Worm (Caenorhabditis elegans) whole organism, L4 larva: Measurements from ENCODE around the gene srh-31.
A peak's percentile ranks its signal among the peaks of the same experiment; 100 is the strongest.

ENCODE experiments used
- R02D3.7 ChIP-seq: fragments of 150-350 bp; sonication (generic microtip); optimal IDR thresholded peaks from 3 replicates; lab custom pipeline; 2014; ENCODE audit warnings: missing biosample characterization, missing genetic modification characterization
- Y48G9A.11 ChIP-seq: fragments of 200-800 bp; sonication (Bioruptor generic); IDR thresholded peaks from 2 replicates; pipeline ENCODE4 v1.3.6; 2022; ENCODE audit warnings: missing genetic modification reagents, missing genetic modification characterization, missing compliant biosample characterization
- ama-1 ChIP-seq: fragments of 150-350 bp; optimal IDR thresholded peaks from 2 replicates; lab custom pipeline; 2014; ENCODE audit warnings: inconsistent platforms, mixed read lengths
- ces-1 ChIP-seq: fragments of 150-350 bp; sonication (generic microtip); optimal IDR thresholded peaks from 4 replicates; lab custom pipeline; 2014; ENCODE audit warnings: missing biosample characterization, missing genetic modification reagents, missing genetic modification characterization
- cey-2 ChIP-seq: sonication (generic microtip); optimal IDR thresholded peaks from 3 replicates; lab custom pipeline; 2017; ENCODE audit warnings: missing genetic modification characterization, mild to moderate bottlenecking, missing compliant biosample characterization, antibody characterized with exemption, borderline replicate concordance; ENCODE audit not compliant: insufficient read depth
- lin-15B ChIP-seq: fragments of 150-350 bp; sonication (generic microtip); optimal IDR thresholded peaks from 3 replicates; lab custom pipeline; 2014; ENCODE audit warnings: missing biosample characterization, missing genetic modification characterization
- nhr-10 ChIP-seq: fragments of 150-350 bp; optimal IDR thresholded peaks from 2 replicates; lab custom pipeline; 2014; ENCODE audit warnings: missing biosample characterization, missing genetic modification characterization
- nhr-11 ChIP-seq: fragments of 150-350 bp; optimal IDR thresholded peaks from 2 replicates; lab custom pipeline; 2014; ENCODE audit warnings: missing biosample characterization, missing genetic modification characterization
- nhr-237 ChIP-seq: sonication (generic microtip); optimal IDR thresholded peaks from 2 replicates; lab custom pipeline; 2017; ENCODE audit warnings: missing biosample characterization, missing genetic modification characterization
- nhr-28 ChIP-seq: fragments of 150-350 bp; optimal IDR thresholded peaks from 2 replicates; lab custom pipeline; 2014; ENCODE audit warnings: missing biosample characterization, missing genetic modification characterization
- nhr-76 ChIP-seq: fragments of 150-350 bp; optimal IDR thresholded peaks from 2 replicates; lab custom pipeline; 2014; ENCODE audit warnings: missing biosample characterization, missing genetic modification characterization
- pqm-1 ChIP-seq: sonication (generic microtip); optimal IDR thresholded peaks from 2 replicates; lab custom pipeline; 2017; ENCODE audit warnings: missing biosample characterization, missing genetic modification characterization
- zag-1 ChIP-seq: fragments of 150-350 bp; optimal IDR thresholded peaks from 2 replicates; lab custom pipeline; 2014; ENCODE audit warnings: missing biosample characterization, missing genetic modification characterization

DNA sequence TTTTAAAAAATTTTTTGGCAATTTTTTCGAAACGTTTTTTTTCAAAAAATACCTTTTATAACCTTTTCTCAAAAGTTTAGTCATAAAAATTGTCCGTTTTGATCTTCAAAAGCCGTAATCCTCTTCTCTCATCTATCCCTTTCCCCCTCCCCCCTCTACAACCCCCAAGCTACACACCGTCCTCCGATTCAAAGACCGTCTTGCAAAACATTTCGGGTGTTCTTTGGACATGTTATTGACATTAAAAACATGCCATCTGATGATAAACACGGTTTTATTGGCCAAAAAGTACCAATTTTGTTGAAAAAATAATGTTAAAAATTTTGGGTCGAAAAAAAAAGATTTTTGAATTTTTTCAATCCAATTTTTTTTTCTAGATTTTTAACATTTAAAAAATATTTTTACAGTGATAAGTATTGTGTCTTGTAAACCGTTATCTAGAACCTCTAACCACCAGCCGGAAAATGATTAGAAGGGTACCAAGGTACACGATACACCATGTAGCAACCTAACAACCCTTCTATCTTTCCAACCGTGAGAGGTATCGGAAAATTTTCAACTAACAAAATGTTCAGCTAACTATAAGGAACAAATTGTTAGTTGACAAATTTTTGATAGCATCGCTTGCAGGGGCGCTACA, 16.1 kb downstream of the srh-31 start:
- TF ChIP-seq zag-1 = no peak
- no peak for TF ChIP-seq ama-1 (lab: Kevin White, UChicago)
- no peak for TF ChIP-seq ces-1 (GFP tag; lab: Kevin White, UChicago)
- TF ChIP-seq nhr-237 = no peak
- no peak for TF ChIP-seq Y48G9A.11
- no peak for TF ChIP-seq nhr-76 (tag; lab: Kevin White, UChicago)
- peak; percentile 36 for TF ChIP-seq nhr-28 (tag; lab: Kevin White, UChicago)
- TF ChIP-seq lin-15B (tag; lab: Kevin White, UChicago) = no peak
- TF ChIP-seq nhr-11 (tag; lab: Kevin White, UChicago) = peak; percentile 3
- TF ChIP-seq pqm-1 = no peak
- no peak for TF ChIP-seq cey-2
- no peak for TF ChIP-seq R02D3.7 (tag; lab: Kevin White, UChicago)
- no peak for TF ChIP-seq nhr-10 (tag; lab: Kevin White, UChicago)
